Fruit fly (Drosophila melanogaster): ENCODE measurements around the gene CG7990.

Gene CG7990

DNA sequence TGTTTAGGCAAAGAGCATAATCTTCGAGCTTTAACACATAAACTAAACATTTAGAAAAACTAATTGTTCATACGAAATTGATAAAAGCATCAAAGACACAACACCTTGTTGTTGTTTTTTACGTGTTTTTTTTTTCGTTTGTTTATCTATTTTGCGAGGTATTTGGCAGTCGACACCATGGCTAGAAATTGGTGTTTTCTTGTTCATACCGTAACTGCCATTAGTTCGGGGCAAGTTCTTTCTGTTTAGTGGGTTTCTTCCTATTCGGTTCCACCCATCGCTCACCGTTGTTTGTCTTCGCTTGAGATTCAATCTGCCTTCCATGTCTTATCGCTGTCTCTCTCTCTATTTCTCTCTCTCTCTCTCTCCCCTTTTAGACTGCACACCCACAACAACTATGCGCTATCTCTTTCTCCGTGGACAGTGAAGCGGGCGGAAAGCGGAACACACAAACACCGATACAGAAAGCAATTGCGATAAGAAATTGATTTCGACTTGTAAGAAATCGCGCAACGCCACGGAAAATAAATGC lies 55.3 kb downstream of the CG7990 start (continued):
- TF ChIP-seq OdsH (GFP tag; optimal IDR thresholded peaks at IDR 0.05), result peak; percentile 54
- peak; percentile 8 for TF ChIP-seq lz (GFP tag; optimal IDR thresholded peaks at IDR 0.05)
- TF ChIP-seq acj6 (GFP tag; optimal IDR thresholded peaks at IDR 0.05), result peak; percentile 30
- TF ChIP-seq Sox15 (GFP tag; optimal IDR thresholded peaks at IDR 0.05), result no peak
- TF ChIP-seq CG7368 (GFP tag; optimal IDR thresholded peaks at IDR 0.05), result no peak
- peak; percentile 58 for TF ChIP-seq Hr4 (GFP tag; optimal IDR thresholded peaks at IDR 0.05)
- peak in 1 of 2 experiments; percentile 6 for TF ChIP-seq ss (GFP tag; optimal IDR thresholded peaks at IDR 0.05)
- TF ChIP-seq CG15336 (GFP tag; IDR thresholded peaks at IDR 0.05), result peak; percentile 46
